Worm (Caenorhabditis elegans) whole organism, L4 larva: ENCODE results near the gene kin-21.

ENCODE experiments used
- D1046.2 ChIP-seq: fragments of 200-800 bp; sonication (Bioruptor generic); IDR thresholded peaks from 2 replicates; pipeline ENCODE4 v1.3.6; 2022; ENCODE audit warnings: missing genetic modification characterization, missing compliant biosample characterization
- F37D6.2 ChIP-seq: sonication (generic microtip); optimal IDR thresholded peaks from 2 replicates; lab custom pipeline; 2016; ENCODE audit warnings: mild to moderate bottlenecking, missing genetic modification characterization, missing compliant biosample characterization
- F44E2.7 ChIP-seq: fragments of 200-800 bp; sonication (Bioruptor generic); IDR thresholded peaks from 2 replicates; pipeline ENCODE4 v2.1.2; 2022; ENCODE audit warnings: missing genetic modification characterization, missing compliant biosample characterization
- F49E8.2 ChIP-seq: sonication (generic microtip); optimal IDR thresholded peaks from 2 replicates; lab custom pipeline; 2016; ENCODE audit warnings: missing compliant biosample characterization, mild to moderate bottlenecking, missing genetic modification characterization, borderline replicate concordance
- R02D3.7 ChIP-seq: fragments of 150-350 bp; sonication (generic microtip); optimal IDR thresholded peaks from 3 replicates; lab custom pipeline; 2014; ENCODE audit warnings: missing biosample characterization, missing genetic modification characterization
- Y48G9A.11 ChIP-seq: fragments of 200-800 bp; sonication (Bioruptor generic); IDR thresholded peaks from 2 replicates; pipeline ENCODE4 v1.3.6; 2022; ENCODE audit warnings: missing genetic modification reagents, missing genetic modification characterization, missing compliant biosample characterization
- Y5F2A.4 ChIP-seq: fragments of 200-800 bp; sonication (Bioruptor generic); optimal IDR thresholded peaks from 2 replicates; lab custom pipeline; 2018; ENCODE audit warnings: mild to moderate bottlenecking, missing genetic modification characterization, missing compliant biosample characterization
- aha-1 ChIP-seq: fragments of 150-350 bp; peaks from one replicate; lab custom pipeline; 2014; ENCODE audit warnings: missing biosample characterization, missing genetic modification characterization
- aly-2 ChIP-seq: sonication (generic microtip); optimal IDR thresholded peaks from 2 replicates; lab custom pipeline; 2018; ENCODE audit warnings: missing biosample characterization, missing genetic modification characterization
- ama-1 ChIP-seq: fragments of 150-350 bp; optimal IDR thresholded peaks from 2 replicates; lab custom pipeline; 2014; ENCODE audit warnings: inconsistent platforms, mixed read lengths
- ceh-62 ChIP-seq: sonication (generic microtip); optimal IDR thresholded peaks from 2 replicates; lab custom pipeline; 2017; ENCODE audit warnings: missing biosample characterization, missing genetic modification characterization
- ceh-82 ChIP-seq: sonication (generic microtip); optimal IDR thresholded peaks from 2 replicates; lab custom pipeline; 2017; ENCODE audit warnings: missing biosample characterization, missing genetic modification characterization
- ces-1 ChIP-seq: fragments of 150-350 bp; sonication (generic microtip); optimal IDR thresholded peaks from 4 replicates; lab custom pipeline; 2014; ENCODE audit warnings: missing biosample characterization, missing genetic modification reagents, missing genetic modification characterization
- daf-16 ChIP-seq, 3 experiments: sonication (generic microtip); optimal IDR thresholded peaks; 2 replicates each; lab custom pipeline; 2016 to 2017; ENCODE audit warnings: missing genetic modification characterization in 3 of 3, missing genetic modification reagents in 3 of 3, mild to moderate bottlenecking in 2 of 3, missing compliant biosample characterization in 2 of 3, missing biosample characterization in 1 of 3, moderate library complexity in 1 of 3
- daf-8 ChIP-seq: fragments of 200-800 bp; sonication (Bioruptor generic); IDR thresholded peaks from 2 replicates; pipeline ENCODE4 v1.3.6; 2022; ENCODE audit warnings: missing genetic modification characterization, missing compliant biosample characterization
- dve-1 ChIP-seq: sonication (generic microtip); optimal IDR thresholded peaks from 2 replicates; lab custom pipeline; 2017; ENCODE audit warnings: antibody characterized with exemption, mild to moderate bottlenecking, missing genetic modification characterization, missing compliant biosample characterization; ENCODE audit not compliant: insufficient read depth
- fkh-10 ChIP-seq: fragments of 150-350 bp; optimal IDR thresholded peaks from 2 replicates; lab custom pipeline; 2014; ENCODE audit warnings: missing biosample characterization, missing genetic modification reagents, missing genetic modification characterization
- fos-1 ChIP-seq: fragments of 150-350 bp; optimal IDR thresholded peaks from 2 replicates; lab custom pipeline; 2014; ENCODE audit warnings: missing biosample characterization, missing genetic modification characterization
- gei-8 ChIP-seq: fragments of 200-800 bp; sonication (Bioruptor generic); optimal IDR thresholded peaks from 2 replicates; lab custom pipeline; 2018; ENCODE audit warnings: mild to moderate bottlenecking, missing genetic modification characterization, missing compliant biosample characterization
- hlh-11 ChIP-seq: fragments of 200-800 bp; sonication (Bioruptor generic); optimal IDR thresholded peaks from 2 replicates; lab custom pipeline; 2018; ENCODE audit warnings: mild to moderate bottlenecking, missing genetic modification characterization, missing compliant biosample characterization
- hlh-30 ChIP-seq: sonication (generic microtip); optimal IDR thresholded peaks from 2 replicates; lab custom pipeline; 2017; ENCODE audit warnings: antibody characterized with exemption, mild to moderate bottlenecking, missing genetic modification characterization, missing compliant biosample characterization; ENCODE audit not compliant: insufficient read depth
- lim-7 ChIP-seq: fragments of 200-800 bp; sonication (Bioruptor generic); IDR thresholded peaks from 2 replicates; pipeline ENCODE4 v1.3.6; 2022; ENCODE audit warnings: missing genetic modification characterization, missing compliant biosample characterization
- lin-1 ChIP-seq: fragments of 200-800 bp; sonication (Bioruptor generic); IDR thresholded peaks from 2 replicates; pipeline ENCODE4 v1.3.6; 2022; ENCODE audit warnings: missing genetic modification reagents, missing genetic modification characterization, missing compliant biosample characterization
- lin-13 ChIP-seq: fragments of 150-350 bp; optimal IDR thresholded peaks from 2 replicates; lab custom pipeline; 2014; ENCODE audit warnings: missing biosample characterization, missing genetic modification reagents, missing genetic modification characterization
- lir-3 ChIP-seq: sonication (generic microtip); optimal IDR thresholded peaks from 2 replicates; lab custom pipeline; 2016; ENCODE audit warnings: mild to moderate bottlenecking, missing genetic modification characterization, missing compliant biosample characterization
- lsy-2 ChIP-seq, 2 experiments: fragments of 150-350 bp in 1 of 2; sonication (generic microtip) in 1 of 2; optimal IDR thresholded peaks; 2 replicates each; lab custom pipeline; 2014 to 2017; ENCODE audit warnings: missing biosample characterization in 2 of 2, missing genetic modification characterization in 2 of 2
- madf-5 ChIP-seq, 2 experiments: fragments of 200-800 bp; sonication (Bioruptor generic); IDR thresholded peaks; 2 replicates each; pipeline ENCODE4 v1.3.6; 2022; ENCODE audit warnings: missing compliant biosample characterization in 2 of 2, missing genetic modification characterization in 2 of 2
- mep-1 ChIP-seq: fragments of 150-350 bp; sonication (generic microtip); optimal IDR thresholded peaks from 3 replicates; lab custom pipeline; 2014; ENCODE audit warnings: missing biosample characterization, missing genetic modification characterization
- mes-2 ChIP-seq: sonication (generic microtip); optimal IDR thresholded peaks from 2 replicates; lab custom pipeline; 2016; ENCODE audit warnings: missing genotype, mild to moderate bottlenecking, missing genetic modification characterization, missing compliant biosample characterization; ENCODE audit not compliant: poor library complexity, severe bottlenecking
- mxl-2 ChIP-seq: fragments of 200-800 bp; sonication (Bioruptor generic); conservative IDR thresholded peaks from 2 replicates; pipeline ENCODE4 v1.3.6; 2022; ENCODE audit warnings: missing genetic modification reagents, missing genetic modification characterization, missing compliant biosample characterization
- mxl-3 ChIP-seq: fragments of 200-800 bp; sonication (Bioruptor generic); optimal IDR thresholded peaks from 2 replicates; lab custom pipeline; 2018; ENCODE audit warnings: mild to moderate bottlenecking, missing genetic modification characterization, missing compliant biosample characterization
- nhr-237 ChIP-seq: sonication (generic microtip); optimal IDR thresholded peaks from 2 replicates; lab custom pipeline; 2017; ENCODE audit warnings: missing biosample characterization, missing genetic modification characterization
- nhr-25 ChIP-seq: sonication (generic microtip); optimal IDR thresholded peaks from 2 replicates; lab custom pipeline; 2017; ENCODE audit warnings: missing genetic modification characterization, mild to moderate bottlenecking, missing compliant biosample characterization, antibody characterized with exemption, moderate library complexity, borderline replicate concordance; ENCODE audit not compliant: insufficient read depth
- nhr-28 ChIP-seq: fragments of 150-350 bp; optimal IDR thresholded peaks from 2 replicates; lab custom pipeline; 2014; ENCODE audit warnings: missing biosample characterization, missing genetic modification characterization
- nhr-41 ChIP-seq: fragments of 200-800 bp; sonication (Bioruptor generic); IDR thresholded peaks from 2 replicates; pipeline ENCODE4 v1.3.6; 2022; ENCODE audit warnings: missing genetic modification reagents, missing genetic modification characterization, missing compliant biosample characterization
- nhr-42 ChIP-seq: fragments of 200-800 bp; sonication (Bioruptor generic); IDR thresholded peaks from 2 replicates; pipeline ENCODE4 v1.3.6; 2022; ENCODE audit warnings: missing genetic modification characterization, missing compliant biosample characterization
- nhr-6 ChIP-seq: fragments of 150-350 bp; optimal IDR thresholded peaks from 2 replicates; lab custom pipeline; 2014; ENCODE audit warnings: missing biosample characterization, missing genetic modification characterization
- nhr-76 ChIP-seq: fragments of 150-350 bp; optimal IDR thresholded peaks from 2 replicates; lab custom pipeline; 2014; ENCODE audit warnings: missing biosample characterization, missing genetic modification characterization
- nhr-77 ChIP-seq: fragments of 150-350 bp; optimal IDR thresholded peaks from 2 replicates; lab custom pipeline; 2014; ENCODE audit warnings: missing biosample characterization, missing genetic modification characterization
- php-3 ChIP-seq: fragments of 200-800 bp; sonication (Bioruptor generic); IDR thresholded peaks from 2 replicates; pipeline ENCODE4 v1.3.6; 2022; ENCODE audit warnings: missing genetic modification reagents, missing genetic modification characterization, missing compliant biosample characterization
- saeg-2 ChIP-seq: fragments of 200-800 bp; sonication (Bioruptor generic); IDR thresholded peaks from 2 replicates; pipeline ENCODE4 v1.3.6; 2022; ENCODE audit warnings: missing genetic modification reagents, missing genetic modification characterization, missing compliant biosample characterization
- sdz-12 ChIP-seq: fragments of 200-800 bp; sonication (Bioruptor generic); optimal IDR thresholded peaks from 2 replicates; lab custom pipeline; 2018; ENCODE audit warnings: mild to moderate bottlenecking, missing genetic modification characterization, missing compliant biosample characterization
- snpc-1.2 ChIP-seq: fragments of 200-800 bp; sonication (Bioruptor generic); IDR thresholded peaks from 2 replicates; pipeline ENCODE4 v1.3.6; 2022; ENCODE audit warnings: missing genetic modification reagents, missing genetic modification characterization, missing compliant biosample characterization
- snpc-4 ChIP-seq: fragments of 150-350 bp; optimal IDR thresholded peaks from 2 replicates; lab custom pipeline; 2014; ENCODE audit warnings: missing biosample characterization, missing genetic modification characterization
- zfp-2 ChIP-seq: sonication (generic microtip); optimal IDR thresholded peaks from 2 replicates; lab custom pipeline; 2016; ENCODE audit warnings: mild to moderate bottlenecking, missing genetic modification characterization, missing compliant biosample characterization

Gene kin-21

DNA sequence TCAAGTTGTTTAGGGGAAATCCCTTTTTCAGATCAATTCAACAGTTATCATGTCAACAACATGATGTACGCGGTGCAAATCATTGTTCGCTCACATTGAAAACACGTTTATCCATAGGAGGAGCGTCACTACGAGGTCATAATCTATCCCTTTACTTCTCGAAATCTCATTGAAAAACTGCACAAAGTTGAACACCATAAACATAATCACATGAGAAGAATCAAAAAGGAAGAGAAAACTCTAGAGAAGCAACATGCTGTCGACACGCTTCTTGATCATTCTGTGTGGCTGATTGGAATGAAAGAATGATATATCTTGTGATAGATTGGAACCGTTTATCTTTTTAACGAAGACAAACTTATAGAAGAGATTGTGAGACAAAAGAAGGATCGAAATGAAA is 35.2 kb downstream of the kin-21 start (continued):
- peak; percentile 90 for TF ChIP-seq hlh-11 (tag; lab: Kevin White, UChicago)
- TF ChIP-seq aha-1, result peak; percentile 92

DNA sequence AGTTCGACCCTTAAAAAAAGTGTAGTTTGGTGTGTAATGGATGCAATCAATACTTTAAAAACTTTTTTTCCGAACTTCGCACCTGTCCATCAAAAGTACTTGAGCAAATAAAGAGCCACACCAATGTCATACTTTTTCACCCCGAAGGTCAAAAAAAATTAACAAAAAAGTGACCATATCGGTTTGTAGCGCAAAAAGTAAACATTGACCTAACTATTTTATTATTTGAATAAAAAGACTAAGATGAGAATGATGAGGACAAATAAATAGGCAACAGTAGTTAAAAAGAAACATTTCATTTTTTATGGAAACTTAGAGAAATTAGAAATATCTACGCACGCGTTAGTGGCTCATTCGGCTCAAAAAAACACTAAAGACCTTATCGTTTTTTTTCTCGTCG is 36.7 kb downstream of the kin-21 start:
- TF ChIP-seq Y48G9A.11, result no peak
- TF ChIP-seq nhr-41, result no peak
- TF ChIP-seq daf-8 (GFP tag; lab: Robert Waterston, UW), result no peak
- no peak for TF ChIP-seq lir-3 (tag; lab: Kevin White, UChicago)
- TF ChIP-seq fos-1 (tag; lab: Kevin White, UChicago), result no peak
- no peak for TF ChIP-seq F44E2.7 (GFP tag; lab: Robert Waterston, UW)
- TF ChIP-seq daf-16 (GFP tag; optimal IDR thresholded peaks at IDR 0.05; lab: Kevin White, UChicago), result no peak
- no peak for TF ChIP-seq daf-16 (tag; optimal IDR thresholded peaks at IDR 0.05; lab: Kevin White, UChicago)
- no peak for TF ChIP-seq aly-2 (tag; lab: Kevin White, UChicago)
- no peak for TF ChIP-seq lin-1 (GFP tag; lab: Robert Waterston, UW)
- TF ChIP-seq nhr-77 (tag; lab: Kevin White, UChicago), result no peak
- no peak for TF ChIP-seq lin-13
- no peak for TF ChIP-seq lim-7 (GFP tag; lab: Robert Waterston, UW)
- TF ChIP-seq saeg-2 (GFP tag; lab: Robert Waterston, UW), result no peak
- TF ChIP-seq mxl-2 (GFP tag; lab: Robert Waterston, UW), result no peak
- TF ChIP-seq nhr-6 (tag; lab: Kevin White, UChicago), result no peak
- no peak for TF ChIP-seq Y5F2A.4 (GFP tag; lab: Kevin White, UChicago)
- no peak for TF ChIP-seq nhr-28

DNA sequence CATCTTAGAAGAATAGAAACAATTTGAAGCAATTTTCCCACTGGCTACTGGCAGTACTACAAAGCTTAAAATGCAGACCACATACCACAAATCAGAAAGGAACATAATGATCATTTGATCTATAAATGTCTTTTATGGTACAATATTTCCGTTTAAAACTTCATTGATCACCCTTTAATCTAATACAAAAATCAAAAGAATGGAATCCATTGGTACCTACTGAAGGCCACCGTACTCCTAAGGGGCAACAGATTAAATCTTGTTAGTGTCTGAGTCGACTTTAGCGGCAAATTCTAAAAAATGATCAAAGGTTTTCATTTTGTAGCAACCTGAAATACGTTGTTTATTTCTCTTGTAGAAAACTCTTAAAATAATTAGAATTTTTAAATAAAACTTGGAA is 39.5 kb downstream of the kin-21 start:
- no peak for TF ChIP-seq madf-5 (GFP tag; IDR thresholded peaks at IDR 0.05; lab: Robert Waterston, UW)
- TF ChIP-seq nhr-41, result no peak
- TF ChIP-seq ces-1 (GFP tag; lab: Kevin White, UChicago), result no peak
- no peak for TF ChIP-seq lsy-2 (tag; optimal IDR thresholded peaks at IDR 0.05; lab: Kevin White, UChicago)
- no peak for TF ChIP-seq D1046.2 (GFP tag; lab: Robert Waterston, UW)
- TF ChIP-seq lir-3 (tag; lab: Kevin White, UChicago), result no peak
- TF ChIP-seq, all 104 proteins: peak for 0

DNA sequence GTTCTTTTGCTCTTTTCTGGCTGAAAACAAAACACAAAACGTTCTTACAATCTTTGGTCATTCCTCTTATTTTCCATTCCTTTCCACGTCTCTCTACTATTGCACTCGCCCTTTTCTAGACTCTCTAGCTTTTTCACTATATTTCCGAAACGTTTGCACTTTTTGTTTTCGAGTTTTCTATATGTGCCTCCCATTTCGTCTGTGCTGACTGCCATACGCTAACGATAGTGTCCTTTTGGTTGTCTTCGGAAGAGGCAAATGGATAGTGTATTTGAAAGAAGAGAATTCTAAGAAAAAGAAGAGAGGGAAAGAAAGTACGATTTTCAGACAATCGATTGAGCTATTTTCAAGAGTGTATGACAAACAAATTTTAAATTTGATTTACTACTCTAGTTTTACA is 40.1 kb downstream of the kin-21 start:
- TF ChIP-seq nhr-237 (tag; lab: Kevin White, UChicago) (no peak), daf-16 (GFP tag; optimal IDR thresholded peaks at IDR 0.05; lab: Kevin White, UChicago) (no peak), daf-16 (tag; optimal IDR thresholded peaks at IDR 0.05; lab: Kevin White, UChicago) (peak; percentile 85), Y48G9A.11 (no peak), ama-1 (lab: Kevin White, UChicago) (no peak), nhr-42 (GFP tag; lab: Robert Waterston, UW) (no peak), hlh-30 (peak; percentile 43), snpc-1.2 (GFP tag; lab: Robert Waterston, UW) (no peak), R02D3.7 (tag; lab: Kevin White, UChicago) (no peak), mxl-2 (GFP tag; lab: Robert Waterston, UW) (no peak), D1046.2 (GFP tag; lab: Robert Waterston, UW) (no peak), lim-7 (GFP tag; lab: Robert Waterston, UW) (no peak), mxl-3 (GFP tag; lab: Kevin White, UChicago) (no peak), zfp-2 (tag; lab: Kevin White, UChicago) (no peak), lin-1 (GFP tag; lab: Robert Waterston, UW) (no peak), nhr-25 (no peak), mes-2 (tag; lab: Kevin White, UChicago) (peak; percentile 9), F37D6.2 (tag; lab: Kevin White, UChicago) (no peak), snpc-4 (tag; lab: Kevin White, UChicago) (no peak), sdz-12 (no peak), lsy-2 (tag; optimal IDR thresholded peaks at IDR 0.05; lab: Kevin White, UChicago) (peak in 1 of 2 experiments; percentile 19), hlh-11 (tag; lab: Kevin White, UChicago) (peak; percentile 47), gei-8 (GFP tag; lab: Kevin White, UChicago) (no peak), ceh-82 (tag; lab: Kevin White, UChicago) (no peak), dve-1 (tag; lab: Kevin White, UChicago) (peak; percentile 64), php-3 (GFP tag; lab: Robert Waterston, UW) (no peak), nhr-76 (tag; lab: Kevin White, UChicago) (no peak), F49E8.2 (no peak), mep-1 (tag; lab: Kevin White, UChicago) (peak; percentile 30), ceh-62 (tag; lab: Kevin White, UChicago) (no peak), nhr-6 (tag; lab: Kevin White, UChicago) (no peak), fkh-10 (GFP tag; lab: Kevin White, UChicago) (no peak)
